Fruit fly (Drosophila melanogaster) whole organism, pupa: ENCODE data around the gene CG14074.

Experiments
- CG10348 ChIP-seq: fragments of 200-800 bp; sonication (Bioruptor generic); IDR thresholded peaks from 2 replicates; pipeline ENCODE4 v1.3.6; 2022; ENCODE audit warnings: missing biosample characterization, missing genetic modification characterization
- CG12605 ChIP-seq: fragments of 200-800 bp; sonication (Bioruptor generic); IDR thresholded peaks from 2 replicates; pipeline ENCODE4 v1.3.6; 2022; ENCODE audit warnings: missing biosample characterization, missing genetic modification characterization
- CG13204 ChIP-seq: fragments of 200-800 bp; sonication (Bioruptor generic); optimal IDR thresholded peaks from 2 replicates; lab custom pipeline; 2018; ENCODE audit warnings: missing biosample characterization, mild to moderate bottlenecking, missing genetic modification characterization, moderate library complexity
- CG14655 ChIP-seq: fragments of 200-800 bp; sonication (Bioruptor generic); optimal IDR thresholded peaks from 3 replicates; lab custom pipeline; 2017; ENCODE audit warnings: mild to moderate bottlenecking, missing biosample characterization, missing genetic modification reagents, missing genetic modification characterization
- CG15710 ChIP-seq: fragments of 200-800 bp; sonication (Bioruptor generic); optimal IDR thresholded peaks from 2 replicates; lab custom pipeline; 2018; ENCODE audit warnings: missing biosample characterization, mild to moderate bottlenecking, missing genetic modification characterization, moderate library complexity
- CG17806 ChIP-seq: fragments of 200-800 bp; sonication (Bioruptor generic); optimal IDR thresholded peaks from 2 replicates; lab custom pipeline; 2018; ENCODE audit warnings: missing biosample characterization, mild to moderate bottlenecking, missing genetic modification characterization, moderate library complexity
- CG32121 ChIP-seq: fragments of 200-800 bp; sonication (Bioruptor generic); IDR thresholded peaks from 2 replicates; pipeline ENCODE4 v1.3.6; 2022; ENCODE audit warnings: missing biosample characterization, missing genetic modification characterization
- CG34367 ChIP-seq: fragments of 200-800 bp; sonication (Bioruptor generic); optimal IDR thresholded peaks from 2 replicates; lab custom pipeline; 2018; ENCODE audit warnings: missing biosample characterization, mild to moderate bottlenecking, missing genetic modification characterization
- CG4496 ChIP-seq: fragments of 200-800 bp; sonication (Bioruptor generic); IDR thresholded peaks from 3 replicates; pipeline ENCODE4 v1.3.6; 2022; ENCODE audit warnings: missing biosample characterization, missing genetic modification characterization
- CG8159 ChIP-seq: fragments of 200-800 bp; sonication (Bioruptor generic); optimal IDR thresholded peaks from 3 replicates; lab custom pipeline; 2018; ENCODE audit warnings: missing biosample characterization, mild to moderate bottlenecking, missing genetic modification characterization, moderate library complexity
- CG8301 ChIP-seq: fragments of 200-800 bp; sonication (Bioruptor generic); optimal IDR thresholded peaks from 2 replicates; lab custom pipeline; 2018; ENCODE audit warnings: missing biosample characterization, mild to moderate bottlenecking, missing genetic modification characterization
- CG9948 ChIP-seq: fragments of 200-800 bp; sonication (Bioruptor generic); optimal IDR thresholded peaks from 2 replicates; lab custom pipeline; 2018; ENCODE audit warnings: missing biosample characterization, mild to moderate bottlenecking, missing genetic modification characterization, moderate library complexity
- D1 ChIP-seq: fragments of 200-800 bp; sonication (Bioruptor generic); optimal IDR thresholded peaks from 2 replicates; lab custom pipeline; 2018; ENCODE audit warnings: missing biosample characterization, mild to moderate bottlenecking, missing genetic modification characterization, moderate library complexity
- EcR ChIP-seq: fragments of 200-800 bp; sonication (Bioruptor generic); optimal IDR thresholded peaks from 3 replicates; lab custom pipeline; 2019; ENCODE audit warnings: missing biosample characterization, missing genetic modification characterization, mild to moderate bottlenecking, moderate library complexity, missing genetic modification reagents
- Ets98B ChIP-seq: fragments of 200-800 bp; sonication (Bioruptor generic); IDR thresholded peaks from 2 replicates; pipeline ENCODE4 v1.3.6; 2022; ENCODE audit warnings: missing biosample characterization, missing genetic modification characterization
- Pif1A ChIP-seq: fragments of 200-800 bp; sonication (Bioruptor generic); optimal IDR thresholded peaks from 3 replicates; lab custom pipeline; 2016; ENCODE audit warnings: missing biosample characterization, missing genetic modification characterization
- Pif1B ChIP-seq: fragments of 200-800 bp; sonication (Bioruptor generic); optimal IDR thresholded peaks from 3 replicates; lab custom pipeline; 2016; ENCODE audit warnings: missing biosample characterization, missing genetic modification characterization
- Snoo ChIP-seq: fragments of 200-800 bp; sonication (Bioruptor generic); optimal IDR thresholded peaks from 3 replicates; lab custom pipeline; 2017; ENCODE audit warnings: missing biosample characterization, mild to moderate bottlenecking, missing genetic modification characterization, inconsistent platforms
- fd96Ca ChIP-seq: fragments of 200-800 bp; sonication (Bioruptor generic); IDR thresholded peaks from 3 replicates; pipeline ENCODE4 v1.3.6; 2022; ENCODE audit warnings: missing biosample characterization, missing genetic modification characterization
- gl ChIP-seq: fragments of 200-800 bp; sonication (Bioruptor generic); optimal IDR thresholded peaks from 2 replicates; lab custom pipeline; 2018; ENCODE audit warnings: missing biosample characterization, mild to moderate bottlenecking, missing genetic modification characterization
- rn ChIP-seq: fragments of 200-800 bp; sonication (Bioruptor generic); IDR thresholded peaks from 2 replicates; pipeline ENCODE4 v1.3.6; 2022; ENCODE audit warnings: missing biosample characterization, missing genetic modification characterization

Gene CG14074

dm6 chr3L:18820638-18821382 lies 45.2 kb upstream of the CG14074 start, which contains the start of the genes CG14073 and HipHop:
Gene CG14073 (minus strand): TSS chr3L:18820675.
Gene HipHop (plus strand): TSS chr3L:18821171.
- TF ChIP-seq CG13204 (no peak), CG34367 (no peak), Ets98B (GFP tag; lab: Robert Waterston, UW) (no peak), Snoo (no peak), D1 (no peak)

- TF ChIP-seq CG4496 (GFP tag; lab: Robert Waterston, UW) (no peak), rn (GFP tag; lab: Robert Waterston, UW) (no peak)
These were observed 44.0 kb upstream of the CG14074 start for dm6 chr3L:18822049-18822448.

- TF ChIP-seq gl (tag; lab: Kevin White, UChicago) (peak; percentile 100), CG9948 (tag; lab: Kevin White, UChicago) (peak; percentile 96), CG17806 (peak; percentile 99), CG34367 (peak; percentile 99), CG32121 (GFP tag; lab: Robert Waterston, UW) (peak; percentile 99), Pif1A (peak; percentile 99), CG13204 (peak; percentile 100), CG8159 (peak; percentile 98), rn (GFP tag; lab: Robert Waterston, UW) (peak; percentile 98), CG12605 (GFP tag; lab: Robert Waterston, UW) (peak; percentile 100), EcR (peak; percentile 97), Snoo (peak; percentile 99), Ets98B (GFP tag; lab: Robert Waterston, UW) (peak; percentile 99), CG14655 (peak; percentile 98), D1 (peak; percentile 96), fd96Ca (GFP tag; lab: Robert Waterston, UW) (peak; percentile 98; the same call in 2 of the 3 replicates), CG8301 (peak; percentile 97), Pif1B (GFP tag; lab: Kevin White, UChicago) (peak; percentile 99), CG4496 (GFP tag; lab: Robert Waterston, UW) (peak; percentile 99), CG10348 (GFP tag; lab: Robert Waterston, UW) (peak; percentile 26; the same call in 1 of the 2 replicates), CG15710 (tag; lab: Kevin White, UChicago) (peak; percentile 99)
These were observed 43.4 kb upstream of the CG14074 start, which contains the start of gene Cat for dm6 chr3L:18822450-18823220. Gene Cat (plus strand): TSS chr3L:18822604.

dm6 chr3L:18823221-18823514 lies 42.9 kb upstream of the CG14074 start:
- TF ChIP-seq CG12605 (GFP tag; lab: Robert Waterston, UW): no peak
- TF ChIP-seq CG13204: no peak
- TF ChIP-seq CG15710 (tag; lab: Kevin White, UChicago): no peak
- TF ChIP-seq D1: no peak
- no peak for TF ChIP-seq Snoo
- TF ChIP-seq CG34367: no peak
- TF ChIP-seq CG8159: no peak
- no peak for TF ChIP-seq gl (tag; lab: Kevin White, UChicago)
- no peak for TF ChIP-seq EcR
- no peak for TF ChIP-seq CG32121 (GFP tag; lab: Robert Waterston, UW)
- TF ChIP-seq Pif1A: no peak

dm6 chr3L:18823870-18824561 lies 42.0 kb upstream of the CG14074 start:
- TF ChIP-seq D1 (no peak), EcR (peak; percentile 94), rn (GFP tag; lab: Robert Waterston, UW) (no peak), Pif1B (GFP tag; lab: Kevin White, UChicago) (no peak), CG4496 (GFP tag; lab: Robert Waterston, UW) (no peak), CG34367 (no peak), CG10348 (GFP tag; lab: Robert Waterston, UW) (no peak), CG13204 (no peak), CG14655 (no peak)

dm6 chr3L:18824851-18825250 lies 41.2 kb upstream of the CG14074 start:
- TF ChIP-seq gl (tag; lab: Kevin White, UChicago) (peak; percentile 25), EcR (peak; percentile 81), CG17806 (no peak), CG13204 (no peak), D1 (no peak), CG8159 (no peak), CG10348 (GFP tag; lab: Robert Waterston, UW) (no peak), Snoo (no peak), CG15710 (tag; lab: Kevin White, UChicago) (no peak)

dm6 chr3L:18825993-18826392 lies 40.0 kb upstream of the CG14074 start:
- TF ChIP-seq Pif1A: no peak
- no peak for TF ChIP-seq CG34367
- no peak for TF ChIP-seq CG13204
- no peak for TF ChIP-seq CG8159
